Fruit fly (Drosophila melanogaster): ENCODE results near the gene CG10013.

dm6 chr3R:12301528-12301927 is 21.8 kb upstream of the CG10013 start:
- TF ChIP-seq CTCF (optimal IDR thresholded peaks at IDR 0.05) = no peak
- no peak for TF ChIP-seq CG8478 (optimal IDR thresholded peaks at IDR 0.05)
